Worm (Caenorhabditis elegans) whole organism, L1 larva: ENCODE measurements around the gene bgnt-1.5.

ENCODE experiments used
- C04F5.9 ChIP-seq: sonication (generic microtip); optimal IDR thresholded peaks from 2 replicates; lab custom pipeline; 2016; ENCODE audit warnings: missing genetic modification characterization, missing compliant biosample characterization
- C16A3.4 ChIP-seq: fragments of 150-350 bp; optimal IDR thresholded peaks from 2 replicates; lab custom pipeline; 2014; ENCODE audit warnings: missing biosample characterization, missing genetic modification characterization
- C34B4.2 ChIP-seq: sonication (generic microtip); optimal IDR thresholded peaks from 2 replicates; lab custom pipeline; 2017; ENCODE audit warnings: mild to moderate bottlenecking, missing genetic modification characterization, missing compliant biosample characterization
- Y116A8C.19 ChIP-seq: sonication (generic microtip); optimal IDR thresholded peaks from 2 replicates; lab custom pipeline; 2016; ENCODE audit warnings: missing compliant biosample characterization, missing genetic modification characterization, borderline replicate concordance
- ceh-8 ChIP-seq: fragments of 200-800 bp; sonication (Bioruptor generic); optimal IDR thresholded peaks from 2 replicates; lab custom pipeline; 2018; ENCODE audit warnings: mild to moderate bottlenecking, missing genetic modification characterization, moderate library complexity, missing compliant biosample characterization
- ceh-82 ChIP-seq, 3 experiments: fragments of 150-350 bp in 1 of 3; sonication (generic microtip) in 2 of 3; optimal IDR thresholded peaks; 2 replicates each; lab custom pipeline; 2014 to 2017; ENCODE audit warnings: missing biosample characterization in 3 of 3, missing genetic modification characterization in 3 of 3
- ceh-88 ChIP-seq: fragments of 200-800 bp; sonication (Bioruptor generic); IDR thresholded peaks from 2 replicates; pipeline ENCODE4 v1.3.6; 2022; ENCODE audit warnings: missing genetic modification characterization, missing compliant biosample characterization
- dsc-1 ChIP-seq: sonication (generic microtip); optimal IDR thresholded peaks from 2 replicates; lab custom pipeline; 2016; ENCODE audit warnings: mild to moderate bottlenecking, missing genetic modification characterization, missing compliant biosample characterization
- efl-1 ChIP-seq, 4 experiments: fragments of 150-350 bp; optimal IDR thresholded peaks in 3 of 4; peaks in 1 of 4; 1 replicate in 1 of 4; 2 replicates in 3 of 4; lab custom pipeline; 2014; ENCODE audit warnings: missing biosample characterization in 2 of 4, missing genetic modification characterization in 2 of 4, missing genetic modification reagents in 2 of 4
- efl-3 ChIP-seq: fragments of 200-800 bp; sonication (Bioruptor generic); optimal IDR thresholded peaks from 2 replicates; lab custom pipeline; 2018; ENCODE audit warnings: mild to moderate bottlenecking, missing genetic modification characterization, missing compliant biosample characterization
- egl-27 ChIP-seq, 2 experiments: fragments of 150-350 bp in 1 of 2; sonication (generic microtip); optimal IDR thresholded peaks; 3 replicates each; lab custom pipeline; 2017 to 2018; ENCODE audit warnings: missing biosample characterization in 2 of 2, missing genetic modification characterization in 2 of 2, missing genetic modification reagents in 2 of 2
- elt-2 ChIP-seq: sonication (generic microtip); optimal IDR thresholded peaks from 2 replicates; lab custom pipeline; 2016; ENCODE audit warnings: missing genetic modification characterization, mild to moderate bottlenecking, inconsistent platforms, missing compliant biosample characterization, missing genetic modification reagents
- elt-3 ChIP-seq, 6 experiments: fragments of 150-350 bp in 1 of 6; sonication (generic microtip); optimal IDR thresholded peaks; 2 replicates each; lab custom pipeline; 2017 to 2018; ENCODE audit warnings: missing biosample characterization in 6 of 6, missing genetic modification characterization in 6 of 6, inconsistent platforms in 1 of 6
- fkh-10 ChIP-seq: sonication (generic microtip); optimal IDR thresholded peaks from 2 replicates; lab custom pipeline; 2017; ENCODE audit warnings: missing biosample characterization, missing genetic modification reagents, missing genetic modification characterization
- fos-1 ChIP-seq: fragments of 150-350 bp; optimal IDR thresholded peaks from 2 replicates; lab custom pipeline; 2014; ENCODE audit warnings: missing biosample characterization, missing genetic modification characterization
- hpl-2 ChIP-seq: fragments of 150-350 bp; optimal IDR thresholded peaks from 2 replicates; lab custom pipeline; 2014; ENCODE audit warnings: missing biosample characterization, missing genetic modification reagents, missing genetic modification characterization
- isw-1 ChIP-seq: fragments of 200-800 bp; sonication (Bioruptor generic); IDR thresholded peaks from 2 replicates; pipeline ENCODE4 v1.3.6; 2022; ENCODE audit warnings: missing genetic modification characterization, missing compliant biosample characterization
- lin-14 ChIP-seq: fragments of 200-800 bp; sonication (Bioruptor generic); optimal IDR thresholded peaks from 2 replicates; lab custom pipeline; 2018; ENCODE audit warnings: mild to moderate bottlenecking, missing genetic modification characterization, moderate library complexity, missing compliant biosample characterization
- lin-15B ChIP-seq: fragments of 150-350 bp; sonication (generic microtip); optimal IDR thresholded peaks from 3 replicates; lab custom pipeline; 2014; ENCODE audit warnings: missing biosample characterization, missing genetic modification characterization
- mdl-1 ChIP-seq, 2 experiments: fragments of 150-350 bp; optimal IDR thresholded peaks; 2 replicates each; lab custom pipeline; 2014 to 2017; ENCODE audit warnings: missing biosample characterization in 2 of 2, missing genetic modification characterization in 2 of 2, inconsistent platforms in 1 of 2
- mef-2 ChIP-seq: fragments of 150-350 bp; optimal IDR thresholded peaks from 2 replicates; lab custom pipeline; 2014; ENCODE audit warnings: missing biosample characterization, missing genetic modification characterization
- nhr-12 ChIP-seq: sonication (generic microtip); optimal IDR thresholded peaks from 2 replicates; lab custom pipeline; 2017; ENCODE audit warnings: missing biosample characterization, missing genetic modification characterization
- nhr-237 ChIP-seq: fragments of 150-350 bp; optimal IDR thresholded peaks from 2 replicates; lab custom pipeline; 2014; ENCODE audit warnings: missing biosample characterization, missing genetic modification characterization
- nhr-28 ChIP-seq: fragments of 150-350 bp; optimal IDR thresholded peaks from 2 replicates; lab custom pipeline; 2014; ENCODE audit warnings: missing biosample characterization, missing genetic modification characterization
- nhr-71 ChIP-seq: sonication (generic microtip); optimal IDR thresholded peaks from 2 replicates; lab custom pipeline; 2016; ENCODE audit warnings: mild to moderate bottlenecking, missing genetic modification characterization, moderate library complexity, missing compliant biosample characterization
- nhr-76 ChIP-seq: sonication (generic microtip); optimal IDR thresholded peaks from 2 replicates; lab custom pipeline; 2017; ENCODE audit warnings: missing biosample characterization, missing genetic modification characterization
- nhr-84 ChIP-seq: sonication (generic microtip); optimal IDR thresholded peaks from 2 replicates; lab custom pipeline; 2017; ENCODE audit warnings: missing biosample characterization, missing genetic modification characterization
- nhr-90 ChIP-seq: sonication (generic microtip); optimal IDR thresholded peaks from 2 replicates; lab custom pipeline; 2016; ENCODE audit warnings: mild to moderate bottlenecking, missing genetic modification characterization, missing compliant biosample characterization; ENCODE audit not compliant: poor library complexity
- pqm-1 ChIP-seq: sonication (generic microtip); optimal IDR thresholded peaks from 3 replicates; lab custom pipeline; 2017; ENCODE audit warnings: missing biosample characterization, missing genetic modification characterization
- rnt-1 ChIP-seq: sonication (generic microtip); optimal IDR thresholded peaks from 2 replicates; lab custom pipeline; 2016; ENCODE audit warnings: mild to moderate bottlenecking, missing genetic modification characterization, moderate library complexity, missing compliant biosample characterization
- skn-1 ChIP-seq: fragments of 150-350 bp; optimal IDR thresholded peaks from 2 replicates; lab custom pipeline; 2014; ENCODE audit warnings: missing biosample characterization, missing genetic modification characterization
- snu-23 ChIP-seq: sonication (generic microtip); optimal IDR thresholded peaks from 2 replicates; lab custom pipeline; 2016; ENCODE audit warnings: missing genetic modification characterization, missing compliant biosample characterization
- sox-4 ChIP-seq: sonication (generic microtip); optimal IDR thresholded peaks from 2 replicates; lab custom pipeline; 2016; ENCODE audit warnings: missing genetic modification characterization, missing compliant biosample characterization
- sptf-1 ChIP-seq: fragments of 150-350 bp; optimal IDR thresholded peaks from 2 replicates; lab custom pipeline; 2014; ENCODE audit warnings: missing biosample characterization, missing genetic modification characterization
- tlp-1 ChIP-seq: fragments of 150-350 bp; optimal IDR thresholded peaks from 2 replicates; lab custom pipeline; 2014; ENCODE audit warnings: missing biosample characterization, missing genetic modification characterization
- unc-30 ChIP-seq: sonication (generic microtip); optimal IDR thresholded peaks from 2 replicates; lab custom pipeline; 2017; ENCODE audit warnings: missing biosample characterization, missing genetic modification characterization
- unc-62 ChIP-seq: fragments of 150-350 bp; optimal IDR thresholded peaks from 2 replicates; lab custom pipeline; 2014; ENCODE audit warnings: missing biosample characterization, missing genetic modification reagents, missing genetic modification characterization
- unc-86 ChIP-seq: sonication (generic microtip); optimal IDR thresholded peaks from 2 replicates; lab custom pipeline; 2016; ENCODE audit warnings: missing genetic modification characterization, missing compliant biosample characterization
- vab-15 ChIP-seq: sonication (generic microtip); optimal IDR thresholded peaks from 2 replicates; lab custom pipeline; 2017; ENCODE audit warnings: missing genotype, mild to moderate bottlenecking, missing genetic modification characterization, missing compliant biosample characterization
- zag-1 ChIP-seq: fragments of 150-350 bp; optimal IDR thresholded peaks from 2 replicates; lab custom pipeline; 2014; ENCODE audit warnings: missing biosample characterization, missing genetic modification characterization
- ztf-4 ChIP-seq: fragments of 150-350 bp; optimal IDR thresholded peaks from 2 replicates; lab custom pipeline; 2014; ENCODE audit warnings: missing biosample characterization, missing genetic modification characterization

Gene bgnt-1.5

DNA sequence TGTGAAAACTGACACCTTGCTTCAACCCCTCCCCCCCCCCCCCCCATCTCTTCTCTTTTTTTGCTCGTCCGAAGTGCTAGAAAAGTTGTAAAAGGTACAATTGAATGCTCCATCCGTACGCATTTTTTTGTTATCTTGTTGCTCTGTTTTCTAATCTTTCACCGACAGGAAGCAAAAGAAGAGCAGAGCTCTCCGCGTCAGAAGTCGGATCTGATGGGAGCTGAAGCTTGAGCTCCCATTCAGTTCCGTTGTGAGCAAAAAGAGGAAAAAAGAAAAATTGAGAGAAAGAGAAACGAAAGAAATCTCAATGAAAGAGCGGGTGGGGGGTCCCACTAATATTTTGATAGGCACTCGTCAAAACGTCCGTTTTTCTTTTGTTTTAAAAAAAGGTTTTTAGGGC, 25.2 kb downstream of the bgnt-1.5 start:
- TF ChIP-seq rnt-1 (tag; lab: Kevin White, UChicago): peak; percentile 22
- peak; percentile 74 for TF ChIP-seq lin-14
- peak in 1 of 3 experiments; percentile 6 for TF ChIP-seq ceh-82 (tag; optimal IDR thresholded peaks at IDR 0.05; lab: Kevin White, UChicago)
- TF ChIP-seq sox-4 (tag; lab: Kevin White, UChicago): no peak
- no peak for TF ChIP-seq efl-1 (optimal IDR thresholded peaks at IDR 0.05; lab: Kevin White, UChicago)
- peak in 1 of 2 experiments; percentile 82 for TF ChIP-seq efl-1 (GFP tag; optimal IDR thresholded peaks at IDR 0.05 in 1 of 2; lab: Kevin White, UChicago)
- peak; percentile 84 for TF ChIP-seq fkh-10 (GFP tag; lab: Kevin White, UChicago)
- TF ChIP-seq lin-15B (tag; lab: Kevin White, UChicago): no peak
- no peak for TF ChIP-seq vab-15

DNA sequence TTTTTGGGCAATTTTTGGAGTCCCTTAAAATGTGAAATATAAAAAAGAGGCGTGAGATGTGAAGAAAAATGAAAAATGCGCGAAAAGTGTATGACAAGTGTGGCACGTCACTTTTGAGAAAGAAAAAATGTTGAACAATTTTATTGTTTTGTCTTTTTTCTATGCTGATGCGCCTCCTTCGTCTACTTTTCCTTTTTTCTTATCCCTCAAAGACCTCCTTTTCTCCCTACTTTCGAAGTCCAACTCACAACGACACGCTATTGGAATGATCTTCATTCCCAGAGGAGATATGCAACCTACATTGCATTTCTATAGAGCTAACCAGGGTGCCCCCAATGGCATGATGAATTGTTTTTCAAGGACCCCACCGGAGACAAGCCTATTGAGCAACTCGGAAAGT, 26.1 kb downstream of the bgnt-1.5 start:
- TF ChIP-seq lin-14 (peak; percentile 58), vab-15 (no peak), fkh-10 (GFP tag; lab: Kevin White, UChicago) (peak; percentile 72), nhr-76 (no peak), ztf-4 (tag; lab: Kevin White, UChicago) (no peak), isw-1 (GFP tag; lab: Robert Waterston, UW) (no peak), efl-3 (GFP tag; lab: Kevin White, UChicago) (no peak), nhr-12 (no peak), skn-1 (tag; lab: Kevin White, UChicago) (no peak)

DNA sequence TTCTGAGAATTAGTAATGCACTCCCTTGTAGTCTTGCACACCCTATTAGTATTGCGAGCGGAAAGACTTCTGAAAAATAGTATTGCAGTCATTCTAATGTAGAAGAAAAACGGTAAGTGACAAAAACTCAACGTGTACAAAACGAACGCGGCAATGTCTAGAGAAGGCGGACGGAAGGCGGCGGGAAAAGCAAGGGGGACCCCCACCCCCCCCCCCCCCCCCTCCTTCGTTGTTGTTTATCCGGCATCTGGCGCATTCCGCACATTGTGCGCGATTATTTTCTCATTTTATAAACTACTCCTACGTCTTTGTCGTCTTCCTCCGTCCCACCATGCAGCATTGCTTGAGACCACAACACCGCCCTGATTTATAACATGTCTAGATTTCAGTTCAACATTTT, 29.8 kb downstream of the bgnt-1.5 start:
- no peak for TF ChIP-seq unc-86
- no peak for TF ChIP-seq C34B4.2 (tag; lab: Kevin White, UChicago)
- no peak for TF ChIP-seq C16A3.4 (tag; lab: Kevin White, UChicago)
- no peak for TF ChIP-seq sptf-1
- no peak for TF ChIP-seq unc-62
- TF ChIP-seq pqm-1: no peak
- TF ChIP-seq nhr-28: no peak

DNA sequence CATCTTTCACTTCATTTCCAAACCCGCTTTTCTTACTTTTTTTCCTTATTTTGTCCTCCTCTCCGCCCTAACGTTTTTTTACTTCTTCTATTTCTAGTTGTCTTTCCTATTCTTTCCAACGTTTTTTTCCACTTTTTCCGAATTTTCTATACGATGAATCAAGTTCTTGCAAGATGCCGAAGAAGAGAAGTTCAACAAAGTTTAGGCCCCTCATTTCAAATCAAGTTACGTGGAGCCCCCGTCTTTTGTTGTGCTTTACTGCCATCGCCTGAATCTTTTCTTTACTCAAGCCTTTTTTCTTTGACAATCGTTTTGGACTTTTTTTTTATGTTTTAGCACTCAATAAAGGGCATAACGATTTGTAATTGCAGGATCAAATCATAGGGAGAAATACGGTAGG, 30.8 kb downstream of the bgnt-1.5 start, which contains the start of gene unc-9:
Gene unc-9 (plus strand): TSS at position 370 of the 400 bp plus-strand sequence.
- no peak for TF ChIP-seq hpl-2 (GFP tag; lab: Kevin White, UChicago)
- peak; percentile 54 for TF ChIP-seq lin-14
- peak; percentile 70 for TF ChIP-seq fkh-10 (GFP tag; lab: Kevin White, UChicago)
- TF ChIP-seq, all 84 proteins: peak for 2

DNA sequence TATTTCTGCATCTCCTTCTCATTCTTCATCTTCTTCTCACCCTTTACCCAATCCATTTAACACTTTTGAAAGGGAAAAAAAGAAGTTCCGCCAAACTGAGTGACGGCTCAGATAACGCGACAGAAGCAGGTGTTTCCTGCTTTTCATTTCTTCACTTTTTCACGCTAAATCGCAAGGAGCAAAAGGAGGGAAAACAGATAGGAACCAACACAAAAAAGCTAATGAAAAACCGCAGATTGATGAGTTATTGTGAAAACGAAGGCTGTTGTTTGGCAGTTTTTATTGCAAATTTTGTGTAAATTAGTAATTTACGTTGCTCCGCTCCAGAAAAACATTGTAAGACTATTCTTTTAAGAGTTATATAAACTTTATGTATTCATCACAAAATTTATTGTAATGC, 31.8 kb downstream of the bgnt-1.5 start:
- TF ChIP-seq lin-14 (peak; percentile 1), lin-15B (tag; lab: Kevin White, UChicago) (no peak), rnt-1 (tag; lab: Kevin White, UChicago) (peak; percentile 52), dsc-1 (no peak), sptf-1 (no peak)

DNA sequence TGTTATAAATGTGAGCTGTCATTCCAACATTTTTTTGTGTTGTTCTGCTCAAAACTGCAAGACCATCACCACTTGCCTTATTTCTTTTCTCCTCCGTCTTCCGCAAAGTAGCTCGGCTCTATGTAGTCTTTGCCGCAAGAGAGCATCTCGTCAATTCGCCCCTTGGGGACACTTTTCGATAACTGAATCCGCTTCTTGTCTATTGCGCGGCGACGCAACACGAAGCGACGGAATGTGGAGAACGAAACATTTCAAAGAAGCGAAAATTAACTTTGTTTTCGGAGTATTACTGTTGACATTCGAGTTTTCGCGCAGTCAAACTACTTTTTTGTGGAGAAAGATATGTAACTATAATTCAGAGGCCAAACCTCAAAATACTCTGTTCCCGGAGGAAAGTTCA, 34.0 kb downstream of the bgnt-1.5 start:
- TF ChIP-seq nhr-90 (tag; lab: Kevin White, UChicago) (no peak), lin-14 (peak; percentile 59), Y116A8C.19 (tag; lab: Kevin White, UChicago) (no peak), mdl-1 (tag; optimal IDR thresholded peaks at IDR 0.05; lab: Kevin White, UChicago) (no peak), efl-1 (optimal IDR thresholded peaks at IDR 0.05; lab: Kevin White, UChicago) (no peak), efl-1 (GFP tag; optimal IDR thresholded peaks at IDR 0.05 in 1 of 2; lab: Kevin White, UChicago) (peak in 1 of 2 experiments; percentile 85)

DNA sequence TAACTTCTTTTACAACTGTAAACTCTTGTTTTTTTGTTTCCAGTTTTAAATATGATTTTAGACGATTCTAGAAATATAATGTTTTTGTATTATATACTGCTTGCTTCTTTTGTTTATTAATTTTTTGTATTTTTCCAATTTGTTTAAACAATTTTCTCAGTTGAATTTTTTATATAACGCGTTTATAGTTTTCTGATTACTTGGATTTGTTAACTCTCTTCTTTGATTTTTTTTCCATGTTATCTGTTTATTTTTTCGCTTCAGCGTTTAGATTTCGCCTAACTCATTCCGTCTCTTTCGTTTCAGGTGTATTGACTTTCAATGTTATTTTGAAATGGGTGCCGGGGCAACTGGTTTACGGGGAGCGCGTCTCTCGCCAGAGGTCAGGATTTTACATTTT, 41.2 kb downstream of the bgnt-1.5 start, which contains the start of gene gpa-6:
Gene gpa-6 (plus strand): TSS at position 301 of the 400 bp plus-strand sequence.
- TF ChIP-seq unc-30 (tag; lab: Kevin White, UChicago): no peak
- TF ChIP-seq ceh-88 (GFP tag; lab: Robert Waterston, UW): no peak
- TF ChIP-seq snu-23 (GFP tag; lab: Kevin White, UChicago): no peak
- no peak for TF ChIP-seq nhr-237 (tag; lab: Kevin White, UChicago)
- no peak for TF ChIP-seq ceh-8 (GFP tag; lab: Kevin White, UChicago)
- no peak for TF ChIP-seq nhr-76
- TF ChIP-seq nhr-84 (tag; lab: Kevin White, UChicago): no peak
- no peak for TF ChIP-seq fkh-10 (GFP tag; lab: Kevin White, UChicago)
- TF ChIP-seq zag-1 (tag; lab: Kevin White, UChicago): no peak
- TF ChIP-seq elt-2: no peak
- TF ChIP-seq tlp-1 (tag; lab: Kevin White, UChicago): no peak
- TF ChIP-seq fos-1 (tag; lab: Kevin White, UChicago): no peak
- no peak for TF ChIP-seq ztf-4 (tag; lab: Kevin White, UChicago)
- no peak for TF ChIP-seq lin-15B (tag; lab: Kevin White, UChicago)
- TF ChIP-seq C04F5.9: no peak
- no peak for TF ChIP-seq Y116A8C.19 (tag; lab: Kevin White, UChicago)
- TF ChIP-seq egl-27 (tag; optimal IDR thresholded peaks at IDR 0.05; lab: Kevin White, UChicago): no peak
- no peak for TF ChIP-seq mef-2 (tag; lab: Kevin White, UChicago)
- TF ChIP-seq elt-3 (tag; optimal IDR thresholded peaks at IDR 0.05; lab: Kevin White, UChicago): no peak
- no peak for TF ChIP-seq nhr-71
